Worm (Caenorhabditis elegans) whole organism, L4/young adult: ENCODE measurements around the gene rnh-1.1.

Experiments used
- W03F9.2 ChIP-seq: fragments of 150-350 bp; optimal IDR thresholded peaks from 2 replicates; lab custom pipeline; 2014; ENCODE audit warnings: missing biosample characterization, missing genetic modification characterization
- him-1 ChIP-seq: sonication (generic microtip); optimal IDR thresholded peaks from 2 replicates; lab custom pipeline; 2016; ENCODE audit warnings: missing genotype, missing genetic modification reagents, missing genetic modification characterization, missing compliant biosample characterization

ce11 chrII:7494155-7494554, 31.4 kb upstream of the rnh-1.1 start, which contains the start of gene R10H1.1:
- TF ChIP-seq him-1 (tag; lab: Kevin White, UChicago) (no peak), W03F9.2 (tag; lab: Kevin White, UChicago) (no peak)
